Worm (Caenorhabditis elegans): ENCODE results near the gene Y25C1A.7.

Gene Y25C1A.7

ce11 chrII:3064631-3065030 is 6.2 kb downstream of the Y25C1A.7 start:
- no peak for TF ChIP-seq unc-62 (GFP tag; optimal IDR thresholded peaks at IDR 0.05)
- TF ChIP-seq M03D4.4 (tag; optimal IDR thresholded peaks at IDR 0.05), result no peak
- TF ChIP-seq sptf-1 (tag; optimal IDR thresholded peaks at IDR 0.05), result no peak
- TF ChIP-seq ceh-43 (GFP tag; optimal IDR thresholded peaks at IDR 0.05), result no peak
- TF ChIP-seq sem-2 (GFP tag; optimal IDR thresholded peaks at IDR 0.05), result no peak
- TF ChIP-seq elt-3 (tag; optimal IDR thresholded peaks at IDR 0.05), result no peak

ce11 chrII:3063984-3064383 is 6.9 kb downstream of the Y25C1A.7 start:
- no peak for TF ChIP-seq bed-3 (GFP tag; optimal IDR thresholded peaks at IDR 0.05)
- TF ChIP-seq drap-1 (GFP tag; optimal IDR thresholded peaks at IDR 0.05), result no peak
- TF ChIP-seq snpc-4 (tag; optimal IDR thresholded peaks at IDR 0.05), result no peak
- TF ChIP-seq mls-2 (tag; optimal IDR thresholded peaks at IDR 0.05), result no peak

- TF ChIP-seq ham-2 (GFP tag; optimal IDR thresholded peaks at IDR 0.05) (no peak), blmp-1 (tag; optimal IDR thresholded peaks at IDR 0.05) (no peak), ces-1 (GFP tag; optimal IDR thresholded peaks at IDR 0.05) (peak; percentile 16), ceh-83 (GFP tag; optimal IDR thresholded peaks at IDR 0.05) (no peak)
These were observed 7.5 kb downstream of the Y25C1A.7 start for ce11 chrII:3063366-3063765.

ce11 chrII:3062876-3063275 is 8.0 kb downstream of the Y25C1A.7 start:
- TF ChIP-seq lin-13 (tag; optimal IDR thresholded peaks at IDR 0.05) (no peak), sptf-1 (tag; optimal IDR thresholded peaks at IDR 0.05) (no peak), elt-1 (tag; optimal IDR thresholded peaks at IDR 0.05; ENCODE audit: borderline replicate concordance, insufficient read depth) (no peak), ceh-39 (tag; optimal IDR thresholded peaks at IDR 0.05) (no peak), nhr-2 (tag; optimal IDR thresholded peaks at IDR 0.05) (no peak), pha-4 (tag; optimal IDR thresholded peaks at IDR 0.05) (no peak), nhr-237 (tag; optimal IDR thresholded peaks at IDR 0.05) (no peak)

ce11 chrII:3062222-3062621 is 8.6 kb downstream of the Y25C1A.7 start:
- no peak for TF ChIP-seq elt-3 (tag; optimal IDR thresholded peaks at IDR 0.05)

ce11 chrII:3061605-3062004 is 9.3 kb downstream of the Y25C1A.7 start:
- no peak for TF ChIP-seq lin-13 (tag; optimal IDR thresholded peaks at IDR 0.05)
- no peak for TF ChIP-seq nhr-76 (tag; optimal IDR thresholded peaks at IDR 0.05)
- no peak for TF ChIP-seq lin-32 (GFP tag; optimal IDR thresholded peaks at IDR 0.05)
- no peak for TF ChIP-seq unc-39 (tag; optimal IDR thresholded peaks at IDR 0.05)
- no peak for TF ChIP-seq cnd-1 (tag; optimal IDR thresholded peaks at IDR 0.05)
- no peak for TF ChIP-seq nhr-28 (tag; optimal IDR thresholded peaks at IDR 0.05)
- no peak for TF ChIP-seq ztf-11 (tag; optimal IDR thresholded peaks at IDR 0.05)
- no peak for TF ChIP-seq drap-1 (GFP tag; optimal IDR thresholded peaks at IDR 0.05)
- TF ChIP-seq nhr-2 (tag; optimal IDR thresholded peaks at IDR 0.05), result no peak
- TF ChIP-seq elt-3 (tag; optimal IDR thresholded peaks at IDR 0.05), result no peak
- no peak for TF ChIP-seq ham-2 (GFP tag; optimal IDR thresholded peaks at IDR 0.05)
- no peak for TF ChIP-seq elt-1 (tag; optimal IDR thresholded peaks at IDR 0.05; ENCODE audit: borderline replicate concordance, insufficient read depth)
- no peak for TF ChIP-seq ceh-83 (GFP tag; optimal IDR thresholded peaks at IDR 0.05)
- TF ChIP-seq bed-3 (GFP tag; optimal IDR thresholded peaks at IDR 0.05), result no peak
- TF ChIP-seq unc-62 (GFP tag; optimal IDR thresholded peaks at IDR 0.05), result no peak
- TF ChIP-seq nhr-12 (tag; optimal IDR thresholded peaks at IDR 0.05), result no peak
- TF ChIP-seq sptf-1 (tag; optimal IDR thresholded peaks at IDR 0.05), result no peak
- no peak for TF ChIP-seq blmp-1 (tag; optimal IDR thresholded peaks at IDR 0.05)
- no peak for TF ChIP-seq mep-1 (tag; optimal IDR thresholded peaks at IDR 0.05)
- TF ChIP-seq snpc-4 (tag; optimal IDR thresholded peaks at IDR 0.05), result no peak

- TF ChIP-seq zip-8 (tag; optimal IDR thresholded peaks at IDR 0.05) (no peak), ceh-39 (tag; optimal IDR thresholded peaks at IDR 0.05) (no peak), flh-1 (GFP tag; optimal IDR thresholded peaks at IDR 0.05) (no peak), unc-120 (tag; optimal IDR thresholded peaks at IDR 0.05; ENCODE audit: poor library complexity, severe bottlenecking) (no peak), sem-2 (GFP tag; optimal IDR thresholded peaks at IDR 0.05) (no peak), ztf-11 (tag; optimal IDR thresholded peaks at IDR 0.05) (no peak), ceh-83 (GFP tag; optimal IDR thresholded peaks at IDR 0.05) (no peak), ham-2 (GFP tag; optimal IDR thresholded peaks at IDR 0.05) (no peak), drap-1 (GFP tag; optimal IDR thresholded peaks at IDR 0.05) (no peak), lin-32 (GFP tag; optimal IDR thresholded peaks at IDR 0.05) (no peak), pha-4 (tag; optimal IDR thresholded peaks at IDR 0.05) (no peak), nhr-12 (tag; optimal IDR thresholded peaks at IDR 0.05) (no peak), unc-39 (tag; optimal IDR thresholded peaks at IDR 0.05) (no peak), elt-3 (tag; optimal IDR thresholded peaks at IDR 0.05) (no peak), snpc-4 (tag; optimal IDR thresholded peaks at IDR 0.05) (no peak), lin-13 (tag; optimal IDR thresholded peaks at IDR 0.05) (no peak), nhr-237 (tag; optimal IDR thresholded peaks at IDR 0.05) (no peak), lsy-2 (tag; optimal IDR thresholded peaks at IDR 0.05) (no peak), ces-1 (GFP tag; optimal IDR thresholded peaks at IDR 0.05) (no peak), blmp-1 (tag; optimal IDR thresholded peaks at IDR 0.05) (no peak)
These were observed 10.1 kb downstream of the Y25C1A.7 start, which contains the start of gene Y25C1A.6 for ce11 chrII:3060782-3061181. TSS of gene Y25C1A.6 (plus strand) at chrII:3061082.

Measured in whole organism, mixed stage, embryonic.